Worm (Caenorhabditis elegans) whole organism, L2 larva: ENCODE data around the gene T24C4.5.

Source experiments
- C34F6.9 ChIP-seq: fragments of 150-350 bp; optimal IDR thresholded peaks from 2 replicates; lab custom pipeline; 2014; ENCODE audit warnings: missing biosample characterization, missing genetic modification characterization
- F13H6.1 ChIP-seq: sonication (generic microtip); optimal IDR thresholded peaks from 2 replicates; lab custom pipeline; 2016; ENCODE audit warnings: missing genetic modification characterization, missing compliant biosample characterization
- R02D3.7 ChIP-seq: fragments of 150-350 bp; optimal IDR thresholded peaks from 2 replicates; lab custom pipeline; 2014; ENCODE audit warnings: missing biosample characterization, missing genetic modification characterization
- Y55F3AM.14 ChIP-seq: fragments of 200-800 bp; sonication (Bioruptor generic); optimal IDR thresholded peaks from 2 replicates; lab custom pipeline; 2018; ENCODE audit warnings: mild to moderate bottlenecking, missing genetic modification characterization, missing compliant biosample characterization
- ZK546.5 ChIP-seq: sonication (generic microtip); optimal IDR thresholded peaks from 2 replicates; lab custom pipeline; 2017; ENCODE audit warnings: missing biosample characterization, missing genetic modification characterization
- alr-1 ChIP-seq: fragments of 150-350 bp; optimal IDR thresholded peaks from 2 replicates; lab custom pipeline; 2014; ENCODE audit warnings: missing biosample characterization, missing genetic modification characterization
- aly-2 ChIP-seq: fragments of 150-350 bp; optimal IDR thresholded peaks from 2 replicates; lab custom pipeline; 2014; ENCODE audit warnings: missing biosample characterization, missing genetic modification characterization
- ama-1 ChIP-seq: fragments of 150-350 bp; optimal IDR thresholded peaks from 2 replicates; lab custom pipeline; 2018; ENCODE audit warnings: inconsistent platforms
- blmp-1 ChIP-seq: sonication (generic microtip); optimal IDR thresholded peaks from 2 replicates; lab custom pipeline; 2017; ENCODE audit warnings: missing genetic modification characterization, mild to moderate bottlenecking, missing compliant biosample characterization, antibody characterized with exemption, moderate library complexity; ENCODE audit not compliant: insufficient read depth
- ceh-16 ChIP-seq: fragments of 150-350 bp; optimal IDR thresholded peaks from 2 replicates; lab custom pipeline; 2014; ENCODE audit warnings: missing biosample characterization, missing genetic modification characterization
- ceh-82 ChIP-seq: fragments of 150-350 bp; optimal IDR thresholded peaks from 2 replicates; lab custom pipeline; 2014; ENCODE audit warnings: missing biosample characterization, missing genetic modification characterization
- crh-2 ChIP-seq: sonication (generic microtip); optimal IDR thresholded peaks from 2 replicates; lab custom pipeline; 2017; ENCODE audit warnings: missing biosample characterization, missing genetic modification characterization
- dmd-4 ChIP-seq: sonication (generic microtip); optimal IDR thresholded peaks from 2 replicates; lab custom pipeline; 2017; ENCODE audit warnings: missing biosample characterization, missing genetic modification characterization
- egl-27 ChIP-seq: sonication (generic microtip); optimal IDR thresholded peaks from 3 replicates; lab custom pipeline; 2017; ENCODE audit warnings: missing biosample characterization, missing genetic modification reagents, missing genetic modification characterization
- elt-1 ChIP-seq: fragments of 150-350 bp; optimal IDR thresholded peaks from 2 replicates; lab custom pipeline; 2014; ENCODE audit warnings: missing biosample characterization, missing genetic modification characterization
- elt-3 ChIP-seq: sonication (generic microtip); optimal IDR thresholded peaks from 2 replicates; lab custom pipeline; 2017; ENCODE audit warnings: missing biosample characterization, missing genetic modification characterization
- fos-1 ChIP-seq: fragments of 150-350 bp; optimal IDR thresholded peaks from 2 replicates; lab custom pipeline; 2014; ENCODE audit warnings: missing biosample characterization, missing genetic modification characterization
- gmeb-1 ChIP-seq: fragments of 150-350 bp; optimal IDR thresholded peaks from 2 replicates; lab custom pipeline; 2014; ENCODE audit warnings: missing biosample characterization, missing genetic modification characterization
- lin-11 ChIP-seq: fragments of 150-350 bp; sonication (generic microtip); optimal IDR thresholded peaks from 2 replicates; lab custom pipeline; 2014; ENCODE audit warnings: missing biosample characterization, missing genetic modification characterization, inconsistent platforms, mixed read lengths
- lin-13 ChIP-seq: fragments of 150-350 bp; optimal IDR thresholded peaks from 2 replicates; lab custom pipeline; 2014; ENCODE audit warnings: missing biosample characterization, missing genetic modification reagents, missing genetic modification characterization
- lin-39 ChIP-seq: fragments of 150-350 bp; optimal IDR thresholded peaks from 2 replicates; lab custom pipeline; 2014; ENCODE audit warnings: missing biosample characterization, missing genetic modification reagents, missing genetic modification characterization
- lsy-2 ChIP-seq, 2 experiments: fragments of 150-350 bp in 1 of 2; sonication (generic microtip) in 1 of 2; optimal IDR thresholded peaks; 2 replicates each; lab custom pipeline; 2014 to 2017; ENCODE audit warnings: missing biosample characterization in 2 of 2, missing genetic modification characterization in 2 of 2
- mab-5 ChIP-seq: fragments of 150-350 bp; optimal IDR thresholded peaks from 2 replicates; lab custom pipeline; 2014; ENCODE audit warnings: missing biosample characterization, missing genetic modification characterization
- mbf-1 ChIP-seq: sonication (generic microtip); optimal IDR thresholded peaks from 2 replicates; lab custom pipeline; 2017; ENCODE audit warnings: missing biosample characterization, missing genetic modification characterization
- mdl-1 ChIP-seq, 2 experiments: fragments of 150-350 bp in 1 of 2; sonication (generic microtip) in 1 of 2; optimal IDR thresholded peaks; 2 replicates each; lab custom pipeline; 2017; ENCODE audit warnings: missing biosample characterization in 2 of 2, missing genetic modification characterization in 2 of 2
- nhr-10 ChIP-seq: sonication (generic microtip); optimal IDR thresholded peaks from 2 replicates; lab custom pipeline; 2017; ENCODE audit warnings: missing biosample characterization, missing genetic modification characterization
- nhr-11 ChIP-seq: fragments of 150-350 bp; optimal IDR thresholded peaks from 2 replicates; lab custom pipeline; 2014; ENCODE audit warnings: missing biosample characterization, missing genetic modification characterization
- nhr-12 ChIP-seq: fragments of 150-350 bp; optimal IDR thresholded peaks from 2 replicates; lab custom pipeline; 2014; ENCODE audit warnings: missing biosample characterization, missing genetic modification characterization
- nhr-129 ChIP-seq: fragments of 150-350 bp; optimal IDR thresholded peaks from 2 replicates; lab custom pipeline; 2014; ENCODE audit warnings: missing biosample characterization, missing genetic modification characterization
- nhr-21 ChIP-seq: fragments of 150-350 bp; optimal IDR thresholded peaks from 2 replicates; lab custom pipeline; 2014; ENCODE audit warnings: missing biosample characterization, missing genetic modification characterization
- nhr-23 ChIP-seq: fragments of 150-350 bp; optimal IDR thresholded peaks from 2 replicates; lab custom pipeline; 2014; ENCODE audit warnings: missing biosample characterization, missing genetic modification reagents, missing genetic modification characterization
- nhr-237 ChIP-seq: fragments of 150-350 bp; optimal IDR thresholded peaks from 2 replicates; lab custom pipeline; 2014; ENCODE audit warnings: missing biosample characterization, missing genetic modification characterization
- nhr-25 ChIP-seq: fragments of 150-350 bp; sonication (generic microtip); optimal IDR thresholded peaks from 3 replicates; lab custom pipeline; 2014; ENCODE audit warnings: missing biosample characterization, missing genetic modification characterization
- nhr-6 ChIP-seq: fragments of 150-350 bp; optimal IDR thresholded peaks from 2 replicates; lab custom pipeline; 2014; ENCODE audit warnings: missing biosample characterization, missing genetic modification characterization
- nhr-77 ChIP-seq: fragments of 150-350 bp; optimal IDR thresholded peaks from 2 replicates; lab custom pipeline; 2014; ENCODE audit warnings: missing biosample characterization, missing genetic modification characterization
- peb-1 ChIP-seq: fragments of 150-350 bp; optimal IDR thresholded peaks from 2 replicates; lab custom pipeline; 2014; ENCODE audit warnings: missing biosample characterization, missing genetic modification characterization
- sem-4 ChIP-seq: fragments of 150-350 bp; optimal IDR thresholded peaks from 2 replicates; lab custom pipeline; 2014; ENCODE audit warnings: missing biosample characterization, missing genetic modification reagents, missing genetic modification characterization
- skn-1 ChIP-seq: sonication (generic microtip); optimal IDR thresholded peaks from 2 replicates; lab custom pipeline; 2017; ENCODE audit warnings: missing biosample characterization, missing genetic modification characterization
- sma-3 ChIP-seq: sonication (generic microtip); optimal IDR thresholded peaks from 2 replicates; lab custom pipeline; 2016; ENCODE audit warnings: missing genetic modification reagents, missing genetic modification characterization, missing compliant biosample characterization
- sma-9 ChIP-seq, 2 experiments: fragments of 150-350 bp in 1 of 2; sonication (generic microtip) in 1 of 2; optimal IDR thresholded peaks; 2 replicates each; lab custom pipeline; 2014 to 2016; ENCODE audit warnings: missing genetic modification characterization in 2 of 2, mild to moderate bottlenecking in 1 of 2, missing biosample characterization in 1 of 2, missing compliant biosample characterization in 1 of 2, missing genetic modification reagents in 1 of 2, moderate library complexity in 1 of 2
- snpc-4 ChIP-seq: fragments of 150-350 bp; optimal IDR thresholded peaks from 2 replicates; lab custom pipeline; 2014; ENCODE audit warnings: missing biosample characterization, missing genetic modification characterization
- unc-39 ChIP-seq: fragments of 150-350 bp; optimal IDR thresholded peaks from 2 replicates; lab custom pipeline; 2014; ENCODE audit warnings: missing biosample characterization, missing genetic modification characterization
- unc-55 ChIP-seq: fragments of 150-350 bp; sonication (generic microtip); optimal IDR thresholded peaks from 3 replicates; lab custom pipeline; 2014; ENCODE audit warnings: missing biosample characterization, missing genetic modification reagents, missing genetic modification characterization
- unc-62 ChIP-seq: fragments of 150-350 bp; optimal IDR thresholded peaks from 2 replicates; lab custom pipeline; 2014; ENCODE audit warnings: missing biosample characterization, missing genetic modification reagents, missing genetic modification characterization
- zag-1 ChIP-seq: fragments of 150-350 bp; optimal IDR thresholded peaks from 2 replicates; lab custom pipeline; 2014; ENCODE audit warnings: missing biosample characterization, missing genetic modification characterization
- ztf-1 ChIP-seq: fragments of 200-800 bp; sonication (Bioruptor generic); conservative IDR thresholded peaks from 2 replicates; pipeline ENCODE4 v1.3.6; 2022; ENCODE audit warnings: missing genetic modification characterization, missing compliant biosample characterization
- ztf-11 ChIP-seq: sonication (generic microtip); optimal IDR thresholded peaks from 2 replicates; lab custom pipeline; 2017; ENCODE audit warnings: missing biosample characterization, missing genetic modification characterization
- ztf-4 ChIP-seq: fragments of 150-350 bp; optimal IDR thresholded peaks from 2 replicates; lab custom pipeline; 2014; ENCODE audit warnings: missing biosample characterization, missing genetic modification characterization

T24C4.5 gene

DNA sequence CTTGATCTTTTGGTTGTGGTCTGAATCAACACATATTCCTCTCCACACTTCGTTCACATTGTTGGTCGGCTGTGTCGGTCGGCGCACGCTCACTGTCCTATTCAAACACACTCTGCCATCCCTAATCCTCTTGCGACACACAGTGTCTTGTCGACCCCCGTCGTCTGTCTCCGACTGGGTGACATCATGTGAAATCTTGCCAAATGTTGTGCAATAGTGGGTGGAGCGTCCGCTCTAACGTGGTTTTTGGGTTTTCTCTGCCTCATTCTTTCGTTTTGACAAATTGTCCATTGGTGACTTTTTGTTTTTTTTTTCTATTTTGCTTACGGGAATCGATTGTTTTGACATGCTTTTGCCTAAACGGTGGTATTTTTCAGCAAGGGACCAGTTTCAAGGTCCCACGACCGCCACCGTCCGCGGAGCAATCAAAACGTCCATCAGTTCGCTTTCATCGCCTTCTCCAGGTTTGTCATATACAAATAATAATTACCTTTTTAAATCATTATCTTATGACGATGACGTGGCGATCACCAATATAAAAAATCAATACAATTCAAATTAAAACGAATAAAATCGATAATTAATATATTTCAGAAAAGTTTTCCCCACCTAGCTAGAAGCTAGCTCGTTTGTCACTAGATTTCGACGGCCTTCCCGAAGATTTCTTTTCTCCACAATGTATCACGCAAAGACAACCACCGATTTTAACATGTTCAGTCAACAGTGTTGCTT lies 45.7 kb downstream of the T24C4.5 start (continued):
- TF ChIP-seq lin-13 (peak; percentile 78), nhr-129 (peak; percentile 100), dmd-4 (tag; lab: Kevin White, UChicago) (no peak), snpc-4 (tag; lab: Kevin White, UChicago) (peak; percentile 28), R02D3.7 (tag; lab: Kevin White, UChicago) (no peak), aly-2 (tag; lab: Kevin White, UChicago) (no peak), skn-1 (tag; lab: Kevin White, UChicago) (peak; percentile 35), blmp-1 (tag; lab: Kevin White, UChicago) (peak; percentile 84), mbf-1 (no peak), nhr-237 (tag; lab: Kevin White, UChicago) (no peak), sma-9 (GFP tag; optimal IDR thresholded peaks at IDR 0.05; lab: Kevin White, UChicago) (peak; percentile 92), sma-9 (tag; optimal IDR thresholded peaks at IDR 0.05; lab: Kevin White, UChicago) (no peak), elt-1 (tag; lab: Kevin White, UChicago) (no peak), lin-11 (peak; percentile 83), mdl-1 (tag; optimal IDR thresholded peaks at IDR 0.05; lab: Kevin White, UChicago) (peak; percentile 83 to 94), unc-39 (tag; lab: Kevin White, UChicago) (no peak)

DNA sequence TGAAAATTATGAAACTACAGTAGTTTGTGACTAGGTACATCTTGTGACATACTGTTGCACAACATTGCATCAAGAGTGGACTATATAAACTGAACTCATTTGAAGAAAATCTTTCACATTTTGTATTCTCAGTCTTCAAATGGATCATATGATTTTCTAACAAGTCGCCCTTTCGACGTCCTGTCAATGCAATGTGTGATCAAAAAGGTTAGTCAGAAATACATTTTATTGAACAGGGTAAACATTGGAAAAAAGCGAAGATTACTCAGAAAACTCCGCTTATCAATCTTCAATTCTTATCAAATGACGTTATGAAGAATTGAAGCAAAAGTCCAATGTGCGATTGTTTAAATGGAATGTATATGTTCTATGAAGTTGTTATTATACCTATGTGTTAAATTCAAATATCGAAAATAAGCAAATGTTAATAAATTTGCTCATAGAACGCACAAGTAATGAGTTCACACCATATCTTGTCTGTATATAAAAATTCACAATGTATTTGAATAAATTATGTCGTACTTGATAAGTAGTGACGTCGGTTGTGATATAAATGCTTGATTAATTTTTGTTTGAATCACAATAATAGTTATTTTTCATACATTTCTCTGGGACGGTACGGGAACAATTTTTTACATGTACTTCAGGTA lies 46.6 kb downstream of the T24C4.5 start, which contains the start of gene zip-2:
TSS of gene zip-2 (plus strand) at position 128 of the 650 bp plus-strand sequence.
- TF ChIP-seq nhr-6 (tag; lab: Kevin White, UChicago) = no peak
- no peak for TF ChIP-seq unc-62 (GFP tag; lab: Kevin White, UChicago)
- TF ChIP-seq ztf-1 (GFP tag; lab: Robert Waterston, UW) = no peak
- TF ChIP-seq mbf-1 = no peak
- no peak for TF ChIP-seq blmp-1 (tag; lab: Kevin White, UChicago)
- peak; percentile 2 for TF ChIP-seq ama-1 (lab: Kevin White, UChicago)
- TF ChIP-seq nhr-129 = peak; percentile 88
- TF ChIP-seq snpc-4 (tag; lab: Kevin White, UChicago) = no peak
- TF ChIP-seq nhr-23 = no peak
- TF ChIP-seq skn-1 (tag; lab: Kevin White, UChicago) = no peak
- TF ChIP-seq lin-13 = peak; percentile 4
- TF ChIP-seq nhr-10 (tag; lab: Kevin White, UChicago) = no peak
- TF ChIP-seq lsy-2 (tag; optimal IDR thresholded peaks at IDR 0.05; lab: Kevin White, UChicago) = no peak
- TF ChIP-seq Y55F3AM.14 = no peak
- TF ChIP-seq aly-2 (tag; lab: Kevin White, UChicago) = no peak
- no peak for TF ChIP-seq ZK546.5
- TF ChIP-seq C34F6.9 = peak; percentile 18
- no peak for TF ChIP-seq F13H6.1
- no peak for TF ChIP-seq nhr-12
- peak; percentile 11 for TF ChIP-seq sma-3 (GFP tag; lab: Kevin White, UChicago)
- TF ChIP-seq sma-9 (GFP tag; optimal IDR thresholded peaks at IDR 0.05; lab: Kevin White, UChicago) = peak; percentile 60
- TF ChIP-seq sma-9 (tag; optimal IDR thresholded peaks at IDR 0.05; lab: Kevin White, UChicago) = no peak
- no peak for TF ChIP-seq unc-55 (GFP tag; lab: Kevin White, UChicago)
- no peak for TF ChIP-seq dmd-4 (tag; lab: Kevin White, UChicago)
- TF ChIP-seq R02D3.7 (tag; lab: Kevin White, UChicago) = no peak
- TF ChIP-seq ceh-82 (tag; lab: Kevin White, UChicago) = no peak
- no peak for TF ChIP-seq ceh-16 (tag; lab: Kevin White, UChicago)
- TF ChIP-seq lin-11 = no peak
- TF ChIP-seq nhr-11 (tag; lab: Kevin White, UChicago) = no peak
- no peak for TF ChIP-seq elt-3 (tag; lab: Kevin White, UChicago)
- no peak for TF ChIP-seq unc-39 (tag; lab: Kevin White, UChicago)
- peak; percentile 49 for TF ChIP-seq gmeb-1
- TF ChIP-seq nhr-21 (tag; lab: Kevin White, UChicago) = peak; percentile 45
- no peak for TF ChIP-seq alr-1 (tag; lab: Kevin White, UChicago)
- peak; percentile 95 for TF ChIP-seq fos-1 (tag; lab: Kevin White, UChicago)
- TF ChIP-seq elt-1 (tag; lab: Kevin White, UChicago) = no peak
- TF ChIP-seq crh-2 (tag; lab: Kevin White, UChicago) = peak; percentile 76
- no peak for TF ChIP-seq zag-1 (tag; lab: Kevin White, UChicago)
- TF ChIP-seq mab-5 (tag; lab: Kevin White, UChicago) = no peak
- peak; percentile 16 for TF ChIP-seq nhr-25 (tag; lab: Kevin White, UChicago)
- TF ChIP-seq lin-39 (tag; lab: Kevin White, UChicago) = no peak
- no peak for TF ChIP-seq nhr-77 (tag; lab: Kevin White, UChicago)
- TF ChIP-seq ztf-11 = no peak
- TF ChIP-seq peb-1 (tag; lab: Kevin White, UChicago) = no peak
- TF ChIP-seq egl-27 (tag; lab: Kevin White, UChicago) = no peak
- TF ChIP-seq mdl-1 (tag; optimal IDR thresholded peaks at IDR 0.05; lab: Kevin White, UChicago) = no peak
- no peak for TF ChIP-seq nhr-237 (tag; lab: Kevin White, UChicago)
- TF ChIP-seq ztf-4 (tag; lab: Kevin White, UChicago) = no peak
- TF ChIP-seq sem-4 (tag; lab: Kevin White, UChicago) = no peak
- TF ChIP-seq, all 48 proteins: peak for 11
